Worm (Caenorhabditis elegans) whole organism, midembryonic: Measurements from ENCODE around the gene K11H12.11.

Experiments used
- T22C8.4 ChIP-seq: fragments of 200-800 bp; sonication (Bioruptor generic); IDR thresholded peaks from 2 replicates; pipeline ENCODE4 v1.3.6; 2022; ENCODE audit warnings: missing genetic modification characterization, missing compliant biosample characterization
- cog-1 ChIP-seq: sonication (generic microtip); optimal IDR thresholded peaks from 2 replicates; lab custom pipeline; 2016; ENCODE audit warnings: missing genetic modification characterization, missing compliant biosample characterization
- flt-1 ChIP-seq: fragments of 200-800 bp; sonication (Bioruptor generic); IDR thresholded peaks from 2 replicates; pipeline ENCODE4 v1.3.6; 2022; ENCODE audit warnings: missing genetic modification characterization, missing compliant biosample characterization
- med-1 ChIP-seq: sonication (generic microtip); optimal IDR thresholded peaks from 2 replicates; lab custom pipeline; 2017; ENCODE audit warnings: missing genetic modification characterization, mild to moderate bottlenecking, missing compliant biosample characterization, antibody characterized with exemption, missing genetic modification reagents; ENCODE audit not compliant: insufficient read depth
- ref-1 ChIP-seq: fragments of 200-800 bp; sonication (Bioruptor generic); conservative IDR thresholded peaks from 2 replicates; pipeline ENCODE4 v1.3.6; 2022; ENCODE audit warnings: missing genetic modification reagents, missing genetic modification characterization, missing compliant biosample characterization
- tab-1 ChIP-seq: fragments of 200-800 bp; sonication (Bioruptor generic); IDR thresholded peaks from 2 replicates; pipeline ENCODE4 v1.3.6; 2022; ENCODE audit warnings: missing genetic modification characterization, missing compliant biosample characterization
- ztf-23 ChIP-seq: fragments of 200-800 bp; sonication (Bioruptor generic); IDR thresholded peaks from 2 replicates; pipeline ENCODE4 v1.3.6; 2022; ENCODE audit warnings: missing genetic modification reagents, missing genetic modification characterization, missing compliant biosample characterization
- ztf-29 ChIP-seq: fragments of 200-800 bp; sonication (Bioruptor generic); IDR thresholded peaks from 2 replicates; pipeline ENCODE4 v1.3.6; 2022; ENCODE audit warnings: missing genetic modification reagents, missing genetic modification characterization, missing compliant biosample characterization

ce11 chrIV:664122-664521, 6.2 kb downstream of the K11H12.11 start:
- no peak for TF ChIP-seq flt-1 (GFP tag; lab: Robert Waterston, UW)
- TF ChIP-seq ref-1 (GFP tag; lab: Robert Waterston, UW): no peak
- TF ChIP-seq tab-1: no peak
- TF ChIP-seq ztf-29 (GFP tag; lab: Robert Waterston, UW): no peak
- no peak for TF ChIP-seq cog-1
- TF ChIP-seq ztf-23: no peak
- TF ChIP-seq T22C8.4 (GFP tag; lab: Robert Waterston, UW): no peak
- TF ChIP-seq med-1 (GFP tag; lab: Kevin White, UChicago): no peak
